Worm (Caenorhabditis elegans) whole organism, L2 larva: ENCODE data around the gene F10E9.12.
"Not testable (repeated sequence)": the region's sequence is repeated elsewhere in the genome, so short reads cannot be mapped to it uniquely, and the experiment has no call there.

Experiments
- C34F6.9 ChIP-seq: fragments of 150-350 bp; optimal IDR thresholded peaks from 2 replicates; lab custom pipeline; 2014; ENCODE audit warnings: missing biosample characterization, missing genetic modification characterization
- F13H6.1 ChIP-seq: sonication (generic microtip); optimal IDR thresholded peaks from 2 replicates; lab custom pipeline; 2016; ENCODE audit warnings: missing genetic modification characterization, missing compliant biosample characterization
- ZK546.5 ChIP-seq: sonication (generic microtip); optimal IDR thresholded peaks from 2 replicates; lab custom pipeline; 2017; ENCODE audit warnings: missing biosample characterization, missing genetic modification characterization
- alr-1 ChIP-seq: fragments of 150-350 bp; optimal IDR thresholded peaks from 2 replicates; lab custom pipeline; 2014; ENCODE audit warnings: missing biosample characterization, missing genetic modification characterization
- aly-2 ChIP-seq: fragments of 150-350 bp; optimal IDR thresholded peaks from 2 replicates; lab custom pipeline; 2014; ENCODE audit warnings: missing biosample characterization, missing genetic modification characterization
- ama-1 ChIP-seq: fragments of 150-350 bp; optimal IDR thresholded peaks from 2 replicates; lab custom pipeline; 2018; ENCODE audit warnings: inconsistent platforms
- blmp-1 ChIP-seq: sonication (generic microtip); optimal IDR thresholded peaks from 2 replicates; lab custom pipeline; 2017; ENCODE audit warnings: missing genetic modification characterization, mild to moderate bottlenecking, missing compliant biosample characterization, antibody characterized with exemption, moderate library complexity; ENCODE audit not compliant: insufficient read depth
- crh-2 ChIP-seq: sonication (generic microtip); optimal IDR thresholded peaks from 2 replicates; lab custom pipeline; 2017; ENCODE audit warnings: missing biosample characterization, missing genetic modification characterization
- dmd-4 ChIP-seq: sonication (generic microtip); optimal IDR thresholded peaks from 2 replicates; lab custom pipeline; 2017; ENCODE audit warnings: missing biosample characterization, missing genetic modification characterization
- elt-1 ChIP-seq: fragments of 150-350 bp; optimal IDR thresholded peaks from 2 replicates; lab custom pipeline; 2014; ENCODE audit warnings: missing biosample characterization, missing genetic modification characterization
- elt-3 ChIP-seq: sonication (generic microtip); optimal IDR thresholded peaks from 2 replicates; lab custom pipeline; 2017; ENCODE audit warnings: missing biosample characterization, missing genetic modification characterization
- fos-1 ChIP-seq: fragments of 150-350 bp; optimal IDR thresholded peaks from 2 replicates; lab custom pipeline; 2014; ENCODE audit warnings: missing biosample characterization, missing genetic modification characterization
- lin-11 ChIP-seq: fragments of 150-350 bp; sonication (generic microtip); optimal IDR thresholded peaks from 2 replicates; lab custom pipeline; 2014; ENCODE audit warnings: missing biosample characterization, missing genetic modification characterization, inconsistent platforms, mixed read lengths
- lin-13 ChIP-seq: fragments of 150-350 bp; optimal IDR thresholded peaks from 2 replicates; lab custom pipeline; 2014; ENCODE audit warnings: missing biosample characterization, missing genetic modification reagents, missing genetic modification characterization
- lsy-2 ChIP-seq, 2 experiments: fragments of 150-350 bp in 1 of 2; sonication (generic microtip) in 1 of 2; optimal IDR thresholded peaks; 2 replicates each; lab custom pipeline; 2014 to 2017; ENCODE audit warnings: missing biosample characterization in 2 of 2, missing genetic modification characterization in 2 of 2
- mab-5 ChIP-seq: fragments of 150-350 bp; optimal IDR thresholded peaks from 2 replicates; lab custom pipeline; 2014; ENCODE audit warnings: missing biosample characterization, missing genetic modification characterization
- mdl-1 ChIP-seq, 2 experiments: fragments of 150-350 bp in 1 of 2; sonication (generic microtip) in 1 of 2; optimal IDR thresholded peaks; 2 replicates each; lab custom pipeline; 2017; ENCODE audit warnings: missing biosample characterization in 2 of 2, missing genetic modification characterization in 2 of 2
- nhr-10 ChIP-seq: sonication (generic microtip); optimal IDR thresholded peaks from 2 replicates; lab custom pipeline; 2017; ENCODE audit warnings: missing biosample characterization, missing genetic modification characterization
- nhr-11 ChIP-seq: fragments of 150-350 bp; optimal IDR thresholded peaks from 2 replicates; lab custom pipeline; 2014; ENCODE audit warnings: missing biosample characterization, missing genetic modification characterization
- nhr-12 ChIP-seq: fragments of 150-350 bp; optimal IDR thresholded peaks from 2 replicates; lab custom pipeline; 2014; ENCODE audit warnings: missing biosample characterization, missing genetic modification characterization
- nhr-129 ChIP-seq: fragments of 150-350 bp; optimal IDR thresholded peaks from 2 replicates; lab custom pipeline; 2014; ENCODE audit warnings: missing biosample characterization, missing genetic modification characterization
- nhr-21 ChIP-seq: fragments of 150-350 bp; optimal IDR thresholded peaks from 2 replicates; lab custom pipeline; 2014; ENCODE audit warnings: missing biosample characterization, missing genetic modification characterization
- nhr-23 ChIP-seq: fragments of 150-350 bp; optimal IDR thresholded peaks from 2 replicates; lab custom pipeline; 2014; ENCODE audit warnings: missing biosample characterization, missing genetic modification reagents, missing genetic modification characterization
- nhr-237 ChIP-seq: fragments of 150-350 bp; optimal IDR thresholded peaks from 2 replicates; lab custom pipeline; 2014; ENCODE audit warnings: missing biosample characterization, missing genetic modification characterization
- nhr-6 ChIP-seq: fragments of 150-350 bp; optimal IDR thresholded peaks from 2 replicates; lab custom pipeline; 2014; ENCODE audit warnings: missing biosample characterization, missing genetic modification characterization
- nhr-77 ChIP-seq: fragments of 150-350 bp; optimal IDR thresholded peaks from 2 replicates; lab custom pipeline; 2014; ENCODE audit warnings: missing biosample characterization, missing genetic modification characterization
- sem-4 ChIP-seq: fragments of 150-350 bp; optimal IDR thresholded peaks from 2 replicates; lab custom pipeline; 2014; ENCODE audit warnings: missing biosample characterization, missing genetic modification reagents, missing genetic modification characterization
- skn-1 ChIP-seq: sonication (generic microtip); optimal IDR thresholded peaks from 2 replicates; lab custom pipeline; 2017; ENCODE audit warnings: missing biosample characterization, missing genetic modification characterization
- sma-9 ChIP-seq, 2 experiments: fragments of 150-350 bp in 1 of 2; sonication (generic microtip) in 1 of 2; optimal IDR thresholded peaks; 2 replicates each; lab custom pipeline; 2014 to 2016; ENCODE audit warnings: missing genetic modification characterization in 2 of 2, mild to moderate bottlenecking in 1 of 2, missing biosample characterization in 1 of 2, missing compliant biosample characterization in 1 of 2, missing genetic modification reagents in 1 of 2, moderate library complexity in 1 of 2
- snpc-4 ChIP-seq: fragments of 150-350 bp; optimal IDR thresholded peaks from 2 replicates; lab custom pipeline; 2014; ENCODE audit warnings: missing biosample characterization, missing genetic modification characterization
- unc-39 ChIP-seq: fragments of 150-350 bp; optimal IDR thresholded peaks from 2 replicates; lab custom pipeline; 2014; ENCODE audit warnings: missing biosample characterization, missing genetic modification characterization
- unc-55 ChIP-seq: fragments of 150-350 bp; sonication (generic microtip); optimal IDR thresholded peaks from 3 replicates; lab custom pipeline; 2014; ENCODE audit warnings: missing biosample characterization, missing genetic modification reagents, missing genetic modification characterization
- zag-1 ChIP-seq: fragments of 150-350 bp; optimal IDR thresholded peaks from 2 replicates; lab custom pipeline; 2014; ENCODE audit warnings: missing biosample characterization, missing genetic modification characterization
- ztf-1 ChIP-seq: fragments of 200-800 bp; sonication (Bioruptor generic); conservative IDR thresholded peaks from 2 replicates; pipeline ENCODE4 v1.3.6; 2022; ENCODE audit warnings: missing genetic modification characterization, missing compliant biosample characterization
- ztf-11 ChIP-seq: sonication (generic microtip); optimal IDR thresholded peaks from 2 replicates; lab custom pipeline; 2017; ENCODE audit warnings: missing biosample characterization, missing genetic modification characterization
- ztf-4 ChIP-seq: fragments of 150-350 bp; optimal IDR thresholded peaks from 2 replicates; lab custom pipeline; 2014; ENCODE audit warnings: missing biosample characterization, missing genetic modification characterization

Gene F10E9.12

DNA sequence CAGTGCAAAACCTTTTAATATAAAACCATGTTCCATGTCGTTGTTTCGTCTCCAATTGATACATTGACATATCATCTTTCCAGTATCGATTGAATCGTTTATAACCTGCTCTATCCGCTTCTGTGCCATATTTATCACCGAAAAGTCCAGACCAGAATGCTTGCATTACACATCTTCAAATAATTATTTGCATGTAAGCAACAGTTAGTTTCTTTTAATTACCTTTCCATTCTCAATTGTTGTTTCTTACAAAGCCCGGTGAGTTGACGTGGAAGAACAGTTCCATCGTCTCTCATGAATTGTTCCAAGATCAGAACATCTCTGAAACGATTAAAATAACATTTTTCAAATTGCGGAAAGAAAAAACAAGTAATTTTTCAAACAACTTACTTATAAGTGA, 6.9 kb downstream of the F10E9.12 start, which contains the start of gene iglr-2:
Gene iglr-2, minus strand, starts transcription at position 101 of the 400 bp plus-strand sequence.
- TF ChIP-seq lin-11 (tag; lab: Kevin White, UChicago): no peak
- no peak for TF ChIP-seq ama-1 (lab: Kevin White, UChicago)
- no peak for TF ChIP-seq nhr-11
- TF ChIP-seq nhr-12 (tag; lab: Kevin White, UChicago): no peak
- no peak for TF ChIP-seq sem-4 (tag; lab: Kevin White, UChicago)
- TF ChIP-seq dmd-4 (tag; lab: Kevin White, UChicago): no peak
- TF ChIP-seq crh-2 (tag; lab: Kevin White, UChicago): no peak
- TF ChIP-seq alr-1 (tag; lab: Kevin White, UChicago): no peak
- TF ChIP-seq skn-1 (tag; lab: Kevin White, UChicago): no peak
- no peak for TF ChIP-seq nhr-23 (tag; lab: Kevin White, UChicago)
- TF ChIP-seq F13H6.1 (tag; lab: Kevin White, UChicago): no peak
- no peak for TF ChIP-seq unc-39 (tag; lab: Kevin White, UChicago)

DNA sequence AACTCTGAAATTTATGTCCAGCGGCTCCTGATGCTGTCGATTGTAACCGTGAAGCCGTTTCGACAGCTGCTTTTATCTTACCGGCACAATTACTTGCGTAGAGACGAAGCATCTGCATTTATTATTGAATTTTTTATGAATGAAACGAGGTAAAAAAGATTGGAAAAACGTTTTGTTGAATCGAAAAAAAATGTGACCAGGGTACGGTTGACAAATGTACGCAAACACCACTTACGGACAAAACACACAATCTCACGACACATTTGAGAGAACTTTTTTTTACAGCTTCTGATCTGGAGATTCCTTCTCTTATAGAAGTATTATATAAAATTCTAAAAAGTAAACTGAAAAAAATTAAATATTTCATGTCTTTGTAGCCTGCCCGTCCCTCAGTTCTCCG, 7.4 kb downstream of the F10E9.12 start, which contains the start of the genes mrps-18A and ZC262.2:
Gene mrps-18A, minus strand, starts transcription at position 141 of the 400 bp plus-strand sequence.
Gene ZC262.2, plus strand, starts transcription at position 284 of the 400 bp plus-strand sequence.
- TF ChIP-seq lsy-2 (tag; optimal IDR thresholded peaks at IDR 0.05; lab: Kevin White, UChicago): peak; percentile 73 to 97
- peak; percentile 21 for TF ChIP-seq nhr-129 (tag; lab: Kevin White, UChicago)
- TF ChIP-seq aly-2 (tag; lab: Kevin White, UChicago): no peak
- peak; percentile 31 for TF ChIP-seq C34F6.9 (tag; lab: Kevin White, UChicago)

DNA sequence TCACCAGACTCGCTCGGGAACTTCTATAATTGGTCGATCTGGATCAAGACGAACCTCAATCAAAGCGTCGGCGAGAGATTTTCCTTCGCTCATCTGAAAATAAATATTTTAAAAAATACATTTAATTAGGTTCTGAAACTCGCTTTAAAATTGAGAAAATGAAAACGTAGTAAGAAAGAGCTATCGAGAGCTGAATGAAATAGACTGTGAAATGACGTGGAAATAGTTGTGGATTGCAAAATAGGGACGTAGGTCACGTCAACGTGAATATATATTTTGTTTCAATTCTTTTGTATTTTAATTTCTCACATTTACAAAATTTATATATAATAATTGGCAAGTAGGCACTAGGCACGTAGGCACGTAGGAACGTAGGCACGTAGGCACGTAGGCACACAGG, 10.1 kb downstream of the F10E9.12 start, which contains the start of gene ZC262.4:
Gene ZC262.4, minus strand, starts transcription at position 101 of the 400 bp plus-strand sequence.
- TF ChIP-seq F13H6.1 (tag; lab: Kevin White, UChicago) (no peak), fos-1 (tag; lab: Kevin White, UChicago) (no peak), unc-39 (tag; lab: Kevin White, UChicago) (no peak), lin-11 (tag; lab: Kevin White, UChicago) (no peak), ama-1 (lab: Kevin White, UChicago) (no peak)
- TF ChIP-seq, all 48 proteins: peak for 0

DNA sequence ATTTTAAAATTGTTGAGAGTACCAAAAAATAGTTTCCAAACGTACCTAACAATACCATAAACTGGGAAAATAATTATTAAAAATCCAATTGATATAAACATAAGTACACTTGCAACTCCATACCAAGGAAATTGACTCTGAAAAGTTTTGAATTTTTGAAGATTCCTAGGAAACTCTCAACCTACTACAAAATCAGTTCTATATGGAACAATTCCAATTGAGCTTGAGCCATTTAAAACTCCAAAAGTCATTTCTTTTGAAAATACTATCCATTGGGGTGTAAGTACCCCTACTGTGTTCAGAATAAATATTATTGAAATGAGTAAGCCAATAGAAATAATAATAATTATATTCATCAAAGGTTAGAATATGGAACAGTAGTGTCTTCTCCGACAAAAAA, 15.0 kb downstream of the F10E9.12 start, which contains the start of gene clc-28:
Gene clc-28, minus strand, starts transcription at position 101 of the 400 bp plus-strand sequence.
- not testable (repeated sequence) for TF ChIP-seq blmp-1; lsy-2 (tag; optimal IDR thresholded peaks at IDR 0.05; lab: Kevin White, UChicago); elt-1 (tag; lab: Kevin White, UChicago)

DNA sequence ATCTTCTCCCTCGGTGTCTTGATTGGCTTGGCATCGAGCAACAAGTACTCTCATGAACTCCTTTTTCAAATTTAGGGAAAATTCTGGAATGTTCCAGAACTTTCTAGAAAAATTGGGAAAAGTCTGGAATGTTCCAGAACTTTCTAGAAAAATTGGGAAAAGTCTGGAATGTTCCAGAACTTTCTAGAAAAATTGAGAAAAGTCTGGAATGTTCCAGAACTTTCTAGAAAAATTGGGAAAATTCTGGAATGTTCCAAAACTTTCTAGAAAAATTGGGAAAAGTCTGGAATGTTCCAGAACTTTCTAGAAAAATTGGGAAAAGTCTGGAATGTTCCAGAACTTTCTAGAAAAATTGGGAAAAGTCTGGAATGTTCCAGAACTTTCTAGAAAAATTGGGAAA, 19.9 kb downstream of the F10E9.12 start, which contains the start of gene ZC262.7:
Gene ZC262.7, minus strand, starts transcription at position 54 of the 400 bp plus-strand sequence.
- TF ChIP-seq nhr-6, nhr-23, nhr-21 (tag; lab: Kevin White, UChicago): not testable (repeated sequence)

DNA sequence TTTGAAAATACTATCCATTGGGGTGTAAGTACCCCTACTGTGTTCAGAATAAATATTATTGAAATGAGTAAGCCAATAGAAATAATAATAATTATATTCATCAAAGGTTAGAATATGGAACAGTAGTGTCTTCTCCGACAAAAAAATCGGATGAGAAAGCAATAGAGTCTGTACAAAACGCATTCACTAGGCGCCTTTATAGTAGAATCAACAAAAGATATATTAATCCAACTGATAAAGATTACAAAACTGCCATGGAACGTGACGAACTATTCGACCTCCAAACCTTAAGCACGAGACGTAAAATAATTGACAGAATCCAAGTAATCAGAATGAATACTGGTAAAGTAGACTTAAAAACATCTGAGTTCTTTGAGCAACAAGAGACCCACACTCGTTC, 23.5 kb downstream of the F10E9.12 start, which contains the start of gene clc-29:
Gene clc-29, minus strand, starts transcription at position 101 of the 400 bp plus-strand sequence.
- not testable (repeated sequence) for TF ChIP-seq lin-13 (GFP tag; lab: Kevin White, UChicago); mab-5; ama-1 (lab: Kevin White, UChicago)

DNA sequence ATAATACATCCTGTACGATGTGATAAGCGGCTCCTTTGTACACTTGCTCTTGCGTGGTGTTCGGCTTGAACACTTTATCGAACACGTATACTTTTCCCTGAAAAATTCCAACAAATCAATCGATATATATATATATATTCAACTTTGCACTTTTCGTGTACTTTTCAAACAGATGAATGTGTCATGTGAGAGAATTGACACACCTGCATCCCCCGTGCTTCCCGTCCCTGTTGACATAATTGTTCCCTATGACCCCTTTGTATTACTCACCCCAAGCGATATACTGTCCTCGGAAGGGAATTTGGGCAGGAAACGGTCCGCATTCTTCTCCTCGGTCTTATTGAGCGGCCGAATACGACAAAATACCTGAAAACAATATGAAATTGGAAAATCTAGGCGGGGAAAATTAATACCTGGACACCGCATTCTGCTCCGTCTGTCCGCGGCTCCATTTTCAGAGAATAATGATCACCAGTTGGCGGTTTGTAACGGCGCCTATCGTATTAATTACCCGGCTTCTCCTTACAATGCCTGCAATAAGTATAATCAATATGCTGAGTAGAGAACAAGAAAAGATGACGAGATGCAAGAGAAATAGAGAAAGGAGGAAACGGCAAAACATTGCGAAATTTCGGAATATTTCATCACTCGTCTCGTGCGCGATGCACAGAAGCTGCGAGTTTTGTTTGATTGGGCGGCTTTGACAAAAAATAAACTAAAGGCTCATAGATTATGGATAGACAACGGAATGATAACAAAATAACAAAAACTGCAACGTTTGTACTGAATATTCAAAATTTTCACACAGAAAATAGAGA, 30.5 kb downstream of the F10E9.12 start, which contains the start of gene unc-116:
Gene unc-116, minus strand, starts transcription at position 531 of the 818 bp plus-strand sequence.
- TF ChIP-seq fos-1 (tag; lab: Kevin White, UChicago) (no peak), unc-55 (GFP tag; lab: Kevin White, UChicago) (peak; percentile 92), elt-3 (tag; lab: Kevin White, UChicago) (no peak), zag-1 (tag; lab: Kevin White, UChicago) (peak; percentile 54), mdl-1 (tag; optimal IDR thresholded peaks at IDR 0.05; lab: Kevin White, UChicago) (peak; percentile 16 to 70), ZK546.5 (tag; lab: Kevin White, UChicago) (no peak), ztf-11 (tag; lab: Kevin White, UChicago) (no peak), ztf-4 (tag; lab: Kevin White, UChicago) (peak; percentile 55), snpc-4 (tag; lab: Kevin White, UChicago) (peak; percentile 27), nhr-23 (tag; lab: Kevin White, UChicago) (no peak), sma-9 (GFP tag; optimal IDR thresholded peaks at IDR 0.05; lab: Kevin White, UChicago) (peak; percentile 67), sma-9 (tag; optimal IDR thresholded peaks at IDR 0.05; lab: Kevin White, UChicago) (no peak), nhr-10 (tag; lab: Kevin White, UChicago) (no peak), ztf-1 (GFP tag; lab: Robert Waterston, UW) (no peak), nhr-77 (tag; lab: Kevin White, UChicago) (no peak), nhr-129 (tag; lab: Kevin White, UChicago) (peak; percentile 91), unc-39 (tag; lab: Kevin White, UChicago) (no peak), blmp-1 (no peak), crh-2 (tag; lab: Kevin White, UChicago) (peak; percentile 51), nhr-237 (tag; lab: Kevin White, UChicago) (no peak)
